Worm (Caenorhabditis elegans) whole organism, L4 larva: ENCODE data around the gene F08D12.3.

Experiments used
- F26F4.8 ChIP-seq: fragments of 200-800 bp; sonication (Bioruptor generic); conservative IDR thresholded peaks from 2 replicates; pipeline ENCODE4 v1.3.6; 2022; ENCODE audit warnings: missing genetic modification characterization, missing compliant biosample characterization
- Y5F2A.4 ChIP-seq: fragments of 200-800 bp; sonication (Bioruptor generic); optimal IDR thresholded peaks from 2 replicates; lab custom pipeline; 2018; ENCODE audit warnings: mild to moderate bottlenecking, missing genetic modification characterization, missing compliant biosample characterization
- aha-1 ChIP-seq: fragments of 150-350 bp; peaks from one replicate; lab custom pipeline; 2014; ENCODE audit warnings: missing biosample characterization, missing genetic modification characterization
- arid-1 ChIP-seq: fragments of 200-800 bp; sonication (Bioruptor generic); conservative IDR thresholded peaks from 2 replicates; pipeline ENCODE4 v1.3.6; 2022; ENCODE audit warnings: missing genetic modification reagents, missing genetic modification characterization, missing compliant biosample characterization
- ceh-32 ChIP-seq: sonication (generic microtip); optimal IDR thresholded peaks from 2 replicates; lab custom pipeline; 2016; ENCODE audit warnings: mild to moderate bottlenecking, missing genetic modification characterization, missing compliant biosample characterization; ENCODE audit not compliant: poor library complexity
- ceh-44 ChIP-seq: fragments of 200-800 bp; sonication (Bioruptor generic); IDR thresholded peaks from 2 replicates; pipeline ENCODE4 v1.3.6; 2022; ENCODE audit warnings: missing genetic modification reagents, missing genetic modification characterization, missing compliant biosample characterization
- ceh-82 ChIP-seq: sonication (generic microtip); optimal IDR thresholded peaks from 2 replicates; lab custom pipeline; 2017; ENCODE audit warnings: missing biosample characterization, missing genetic modification characterization
- ces-1 ChIP-seq: fragments of 150-350 bp; sonication (generic microtip); optimal IDR thresholded peaks from 4 replicates; lab custom pipeline; 2014; ENCODE audit warnings: missing biosample characterization, missing genetic modification reagents, missing genetic modification characterization
- daf-12 ChIP-seq: fragments of 150-350 bp; optimal IDR thresholded peaks from 2 replicates; lab custom pipeline; 2014; ENCODE audit warnings: missing biosample characterization, missing genetic modification reagents, missing genetic modification characterization
- daf-19 ChIP-seq: fragments of 200-800 bp; sonication (Bioruptor generic); conservative IDR thresholded peaks from 2 replicates; pipeline ENCODE4 v1.3.6; 2022; ENCODE audit warnings: missing genetic modification characterization, missing compliant biosample characterization
- dve-1 ChIP-seq: sonication (generic microtip); optimal IDR thresholded peaks from 2 replicates; lab custom pipeline; 2017; ENCODE audit warnings: antibody characterized with exemption, mild to moderate bottlenecking, missing genetic modification characterization, missing compliant biosample characterization; ENCODE audit not compliant: insufficient read depth
- egl-27 ChIP-seq: sonication (generic microtip); optimal IDR thresholded peaks from 3 replicates; lab custom pipeline; 2017; ENCODE audit warnings: missing biosample characterization, missing genetic modification reagents, missing genetic modification characterization
- fos-1 ChIP-seq: fragments of 150-350 bp; optimal IDR thresholded peaks from 2 replicates; lab custom pipeline; 2014; ENCODE audit warnings: missing biosample characterization, missing genetic modification characterization
- gei-8 ChIP-seq: fragments of 200-800 bp; sonication (Bioruptor generic); optimal IDR thresholded peaks from 2 replicates; lab custom pipeline; 2018; ENCODE audit warnings: mild to moderate bottlenecking, missing genetic modification characterization, missing compliant biosample characterization
- hmg-1.1 ChIP-seq: fragments of 200-800 bp; sonication (Bioruptor generic); IDR thresholded peaks from 2 replicates; pipeline ENCODE4 v1.3.6; 2022; ENCODE audit warnings: missing genetic modification reagents, missing genetic modification characterization, missing compliant biosample characterization
- lin-15B ChIP-seq: fragments of 150-350 bp; sonication (generic microtip); optimal IDR thresholded peaks from 3 replicates; lab custom pipeline; 2014; ENCODE audit warnings: missing biosample characterization, missing genetic modification characterization
- lin-38 ChIP-seq: fragments of 200-800 bp; sonication (Bioruptor generic); IDR thresholded peaks from 2 replicates; pipeline ENCODE4 v1.3.6; 2022; ENCODE audit warnings: missing genetic modification reagents, missing genetic modification characterization, missing compliant biosample characterization
- lir-3 ChIP-seq: sonication (generic microtip); optimal IDR thresholded peaks from 2 replicates; lab custom pipeline; 2016; ENCODE audit warnings: mild to moderate bottlenecking, missing genetic modification characterization, missing compliant biosample characterization
- madf-5 ChIP-seq, 2 experiments: fragments of 200-800 bp; sonication (Bioruptor generic); IDR thresholded peaks; 2 replicates each; pipeline ENCODE4 v1.3.6; 2022; ENCODE audit warnings: missing compliant biosample characterization in 2 of 2, missing genetic modification characterization in 2 of 2
- mdl-1 ChIP-seq, 2 experiments: fragments of 150-350 bp in 1 of 2; sonication (generic microtip) in 1 of 2; optimal IDR thresholded peaks; 2 replicates each; lab custom pipeline; 2014 to 2017; ENCODE audit warnings: missing biosample characterization in 2 of 2, missing genetic modification characterization in 2 of 2
- mdt-29 ChIP-seq: fragments of 200-800 bp; sonication (Bioruptor generic); IDR thresholded peaks from 2 replicates; pipeline ENCODE4 v1.3.6; 2022; ENCODE audit warnings: missing genetic modification reagents, missing genetic modification characterization, missing compliant biosample characterization
- nhr-111 ChIP-seq: fragments of 200-800 bp; sonication (Bioruptor generic); optimal IDR thresholded peaks from 2 replicates; lab custom pipeline; 2018; ENCODE audit warnings: mild to moderate bottlenecking, missing genetic modification characterization, missing compliant biosample characterization
- nhr-25 ChIP-seq: sonication (generic microtip); optimal IDR thresholded peaks from 2 replicates; lab custom pipeline; 2017; ENCODE audit warnings: missing genetic modification characterization, mild to moderate bottlenecking, missing compliant biosample characterization, antibody characterized with exemption, moderate library complexity, borderline replicate concordance; ENCODE audit not compliant: insufficient read depth
- nhr-28 ChIP-seq: fragments of 150-350 bp; optimal IDR thresholded peaks from 2 replicates; lab custom pipeline; 2014; ENCODE audit warnings: missing biosample characterization, missing genetic modification characterization
- nhr-48 ChIP-seq: sonication (generic microtip); optimal IDR thresholded peaks from 2 replicates; lab custom pipeline; 2016; ENCODE audit warnings: mild to moderate bottlenecking, missing genetic modification characterization, missing compliant biosample characterization
- nhr-6 ChIP-seq: fragments of 150-350 bp; optimal IDR thresholded peaks from 2 replicates; lab custom pipeline; 2014; ENCODE audit warnings: missing biosample characterization, missing genetic modification characterization
- rbr-2 ChIP-seq: sonication (generic microtip); optimal IDR thresholded peaks from 2 replicates; lab custom pipeline; 2016; ENCODE audit warnings: missing genotype, missing genetic modification characterization, missing compliant biosample characterization
- set-16 ChIP-seq: fragments of 200-800 bp; sonication (Bioruptor generic); IDR thresholded peaks from 2 replicates; pipeline ENCODE4 v1.3.6; 2022; ENCODE audit warnings: missing genetic modification reagents, missing genetic modification characterization, missing compliant biosample characterization
- skn-1 ChIP-seq: fragments of 150-350 bp; optimal IDR thresholded peaks from 2 replicates; lab custom pipeline; 2014; ENCODE audit warnings: missing biosample characterization, missing genetic modification characterization
- snpc-1.2 ChIP-seq: fragments of 200-800 bp; sonication (Bioruptor generic); IDR thresholded peaks from 2 replicates; pipeline ENCODE4 v1.3.6; 2022; ENCODE audit warnings: missing genetic modification reagents, missing genetic modification characterization, missing compliant biosample characterization
- spr-1 ChIP-seq: sonication (generic microtip); optimal IDR thresholded peaks from 2 replicates; lab custom pipeline; 2016; ENCODE audit warnings: mild to moderate bottlenecking, missing genetic modification characterization, missing compliant biosample characterization
- unc-62 ChIP-seq, 3 experiments: fragments of 150-350 bp in 1 of 3; sonication (generic microtip); optimal IDR thresholded peaks in 2 of 3; peaks in 1 of 3; 1 replicate in 1 of 3; 2 replicates in 2 of 3; lab custom pipeline; 2014 to 2017; ENCODE audit warnings: missing biosample characterization in 3 of 3, missing genetic modification characterization in 3 of 3, missing genetic modification reagents in 3 of 3, missing genotype in 1 of 3
- zip-2 ChIP-seq: fragments of 150-350 bp; optimal IDR thresholded peaks from 2 replicates; lab custom pipeline; 2014; ENCODE audit warnings: missing biosample characterization, missing genetic modification characterization
- ztf-11 ChIP-seq: fragments of 150-350 bp; optimal IDR thresholded peaks from 2 replicates; lab custom pipeline; 2014; ENCODE audit warnings: missing biosample characterization, missing genetic modification characterization

The F08D12.3 gene

ce11 chrII:2752536-2752935 is 26.8 kb upstream of the F08D12.3 start, which contains the start of gene F29A7.6 (continued):
- TF ChIP-seq mdl-1 (tag; optimal IDR thresholded peaks at IDR 0.05; lab: Kevin White, UChicago) (no peak), daf-12 (tag; lab: Kevin White, UChicago) (no peak), nhr-48 (tag; lab: Kevin White, UChicago) (no peak), mdt-29 (GFP tag; lab: Robert Waterston, UW) (no peak), rbr-2 (tag; lab: Kevin White, UChicago) (peak; percentile 49)

ce11 chrII:2752999-2753398 is 26.4 kb upstream of the F08D12.3 start, which contains the start of gene F29A7.3:
Gene F29A7.3 (plus strand): TSS chrII:2753299.
- TF ChIP-seq lin-38 (GFP tag; lab: Robert Waterston, UW) (no peak), hmg-1.1 (no peak), Y5F2A.4 (GFP tag; lab: Kevin White, UChicago) (no peak), daf-19 (GFP tag; lab: Robert Waterston, UW) (no peak), unc-62 (GFP tag; optimal IDR thresholded peaks at IDR 0.05 in 1 of 2; lab: Kevin White, UChicago) (no peak), unc-62 (tag; optimal IDR thresholded peaks at IDR 0.05; lab: Kevin White, UChicago) (no peak), arid-1 (GFP tag; lab: Robert Waterston, UW) (no peak), snpc-1.2 (GFP tag; lab: Robert Waterston, UW) (no peak), zip-2 (tag; lab: Kevin White, UChicago) (no peak), skn-1 (tag; lab: Kevin White, UChicago) (no peak), egl-27 (no peak), nhr-6 (tag; lab: Kevin White, UChicago) (no peak), ceh-44 (no peak), fos-1 (tag; lab: Kevin White, UChicago) (no peak), lir-3 (no peak), nhr-25 (no peak), nhr-111 (GFP tag; lab: Kevin White, UChicago) (no peak), ces-1 (no peak), gei-8 (GFP tag; lab: Kevin White, UChicago) (no peak), ztf-11 (tag; lab: Kevin White, UChicago) (no peak), madf-5 (GFP tag; IDR thresholded peaks at IDR 0.05; lab: Robert Waterston, UW) (no peak)

ce11 chrII:2754595-2754994 is 24.8 kb upstream of the F08D12.3 start:
- peak; percentile 91 for TF ChIP-seq set-16 (GFP tag; lab: Robert Waterston, UW)
- TF ChIP-seq hmg-1.1 = no peak

ce11 chrII:2756351-2756750 is 23.0 kb upstream of the F08D12.3 start:
- TF ChIP-seq nhr-28 (no peak), set-16 (GFP tag; lab: Robert Waterston, UW) (no peak), madf-5 (GFP tag; IDR thresholded peaks at IDR 0.05; lab: Robert Waterston, UW) (no peak), hmg-1.1 (no peak), unc-62 (GFP tag; optimal IDR thresholded peaks at IDR 0.05 in 1 of 2; lab: Kevin White, UChicago) (peak in 1 of 2 experiments; percentile 94), unc-62 (tag; optimal IDR thresholded peaks at IDR 0.05; lab: Kevin White, UChicago) (no peak), aha-1 (tag; lab: Kevin White, UChicago) (peak; percentile 53), lin-15B (tag; lab: Kevin White, UChicago) (no peak)

- TF ChIP-seq hmg-1.1 (no peak), F26F4.8 (GFP tag; lab: Robert Waterston, UW) (no peak), dve-1 (tag; lab: Kevin White, UChicago) (no peak), ceh-82 (tag; lab: Kevin White, UChicago) (no peak), snpc-1.2 (GFP tag; lab: Robert Waterston, UW) (no peak), spr-1 (no peak), ceh-32 (tag; lab: Kevin White, UChicago) (no peak), aha-1 (tag; lab: Kevin White, UChicago) (peak; percentile 12)
Observed at ce11 chrII:2757954-2758353, 21.4 kb upstream of the F08D12.3 start, which contains the start of gene F29A7.8. Gene F29A7.8 (minus strand): TSS chrII:2758054.
